Worm (Caenorhabditis elegans) whole organism, L3 larva: Measurements from ENCODE around the gene wee-1.3.

ENCODE experiments used
- R02D3.7 ChIP-seq: fragments of 150-350 bp; optimal IDR thresholded peaks from 2 replicates; lab custom pipeline; 2014; ENCODE audit warnings: missing biosample characterization, missing genetic modification characterization
- ZK546.5 ChIP-seq: sonication (generic microtip); optimal IDR thresholded peaks from 2 replicates; lab custom pipeline; 2017; ENCODE audit warnings: missing biosample characterization, missing genetic modification characterization
- ama-1 ChIP-seq: fragments of 150-350 bp; optimal IDR thresholded peaks from 2 replicates; lab custom pipeline; 2018
- ceh-16 ChIP-seq: sonication (generic microtip); optimal IDR thresholded peaks from 2 replicates; lab custom pipeline; 2017; ENCODE audit warnings: missing biosample characterization, missing genetic modification characterization
- ceh-28 ChIP-seq: fragments of 150-350 bp; optimal IDR thresholded peaks from 2 replicates; lab custom pipeline; 2014; ENCODE audit warnings: missing biosample characterization, missing genetic modification reagents, missing genetic modification characterization
- ceh-82 ChIP-seq: fragments of 150-350 bp; optimal IDR thresholded peaks from 2 replicates; lab custom pipeline; 2014; ENCODE audit warnings: missing biosample characterization, missing genetic modification characterization
- ceh-9 ChIP-seq: sonication (generic microtip); optimal IDR thresholded peaks from 2 replicates; lab custom pipeline; 2018; ENCODE audit warnings: missing biosample characterization, missing genetic modification characterization
- daf-12 ChIP-seq: fragments of 150-350 bp; optimal IDR thresholded peaks from 2 replicates; lab custom pipeline; 2014; ENCODE audit warnings: missing biosample characterization, missing genetic modification reagents, missing genetic modification characterization
- egl-27 ChIP-seq: sonication (generic microtip); optimal IDR thresholded peaks from 4 replicates; lab custom pipeline; 2017; ENCODE audit warnings: missing biosample characterization, missing genetic modification reagents, missing genetic modification characterization
- elt-1 ChIP-seq: fragments of 150-350 bp; optimal IDR thresholded peaks from 2 replicates; lab custom pipeline; 2014; ENCODE audit warnings: missing biosample characterization, missing genetic modification characterization
- elt-2 ChIP-seq: sonication (generic microtip); optimal IDR thresholded peaks from 2 replicates; lab custom pipeline; 2016; ENCODE audit warnings: missing genetic modification reagents, mild to moderate bottlenecking, missing genetic modification characterization, missing compliant biosample characterization
- eor-1 ChIP-seq, 2 experiments: fragments of 150-350 bp; optimal IDR thresholded peaks; 2 replicates each; lab custom pipeline; 2014 to 2018; ENCODE audit warnings: missing biosample characterization in 2 of 2, missing genetic modification characterization in 2 of 2
- fkh-10 ChIP-seq: sonication (generic microtip); optimal IDR thresholded peaks from 2 replicates; lab custom pipeline; 2017; ENCODE audit warnings: missing biosample characterization, missing genetic modification reagents, missing genetic modification characterization
- fkh-2 ChIP-seq: fragments of 150-350 bp; optimal IDR thresholded peaks from 2 replicates; lab custom pipeline; 2014; ENCODE audit warnings: missing biosample characterization, missing genetic modification reagents, missing genetic modification characterization
- fos-1 ChIP-seq: fragments of 150-350 bp; optimal IDR thresholded peaks from 2 replicates; lab custom pipeline; 2014; ENCODE audit warnings: missing biosample characterization, missing genetic modification characterization
- hmg-11 ChIP-seq: sonication (generic microtip); optimal IDR thresholded peaks from 2 replicates; lab custom pipeline; 2016; ENCODE audit warnings: missing genetic modification characterization, missing compliant biosample characterization
- jun-1 ChIP-seq: fragments of 150-350 bp; optimal IDR thresholded peaks from 2 replicates; lab custom pipeline; 2014; ENCODE audit warnings: missing biosample characterization, missing genetic modification reagents, missing genetic modification characterization
- lin-15B ChIP-seq: fragments of 150-350 bp; optimal IDR thresholded peaks from 2 replicates; lab custom pipeline; 2014; ENCODE audit warnings: missing biosample characterization, missing genetic modification characterization
- lin-39 ChIP-seq: fragments of 150-350 bp; optimal IDR thresholded peaks from 2 replicates; lab custom pipeline; 2018; ENCODE audit warnings: missing biosample characterization, missing genetic modification reagents, missing genetic modification characterization
- lsy-12 ChIP-seq: sonication (generic microtip); optimal IDR thresholded peaks from 2 replicates; lab custom pipeline; 2016; ENCODE audit warnings: mild to moderate bottlenecking, missing genetic modification characterization, missing compliant biosample characterization
- mdl-1 ChIP-seq: fragments of 150-350 bp; optimal IDR thresholded peaks from 2 replicates; lab custom pipeline; 2014; ENCODE audit warnings: missing biosample characterization, missing genetic modification characterization
- nfya-1 ChIP-seq: sonication (generic microtip); optimal IDR thresholded peaks from 2 replicates; lab custom pipeline; 2017; ENCODE audit warnings: missing genetic modification characterization, mild to moderate bottlenecking, missing compliant biosample characterization, antibody characterized with exemption, moderate library complexity; ENCODE audit not compliant: insufficient read depth
- nhr-11 ChIP-seq: fragments of 150-350 bp; optimal IDR thresholded peaks from 2 replicates; lab custom pipeline; 2014; ENCODE audit warnings: missing biosample characterization, missing genetic modification characterization
- nhr-23 ChIP-seq: fragments of 150-350 bp; optimal IDR thresholded peaks from 2 replicates; lab custom pipeline; 2014; ENCODE audit warnings: missing biosample characterization, missing genetic modification reagents, missing genetic modification characterization
- nhr-237 ChIP-seq: fragments of 150-350 bp; optimal IDR thresholded peaks from 2 replicates; lab custom pipeline; 2014; ENCODE audit warnings: missing biosample characterization, missing genetic modification characterization
- nhr-25 ChIP-seq: sonication (generic microtip); optimal IDR thresholded peaks from 2 replicates; lab custom pipeline; 2017; ENCODE audit warnings: missing biosample characterization, missing genetic modification characterization
- nhr-28 ChIP-seq: fragments of 150-350 bp; optimal IDR thresholded peaks from 2 replicates; lab custom pipeline; 2014; ENCODE audit warnings: missing biosample characterization, missing genetic modification characterization
- nhr-43 ChIP-seq: sonication (generic microtip); optimal IDR thresholded peaks from 2 replicates; lab custom pipeline; 2016; ENCODE audit warnings: mild to moderate bottlenecking, missing genetic modification characterization, missing compliant biosample characterization; ENCODE audit not compliant: poor library complexity, severe bottlenecking
- nhr-67 ChIP-seq: fragments of 150-350 bp; optimal IDR thresholded peaks from 2 replicates; lab custom pipeline; 2014; ENCODE audit warnings: missing biosample characterization, missing genetic modification characterization
- nhr-76 ChIP-seq: fragments of 150-350 bp; sonication (generic microtip); optimal IDR thresholded peaks from 5 replicates; lab custom pipeline; 2014; ENCODE audit warnings: missing biosample characterization, missing genetic modification characterization
- pha-4 ChIP-seq: fragments of 150-350 bp; optimal IDR thresholded peaks from 2 replicates; lab custom pipeline; 2014; ENCODE audit warnings: missing biosample characterization, missing genetic modification reagents, missing genetic modification characterization
- pqm-1 ChIP-seq: fragments of 150-350 bp; optimal IDR thresholded peaks from 2 replicates; lab custom pipeline; 2017; ENCODE audit warnings: missing biosample characterization, missing genetic modification characterization, inconsistent platforms
- sea-2 ChIP-seq: fragments of 150-350 bp; sonication (generic microtip); optimal IDR thresholded peaks from 4 replicates; lab custom pipeline; 2014; ENCODE audit warnings: missing biosample characterization, missing genetic modification reagents, missing genetic modification characterization
- tbx-2 ChIP-seq: sonication (generic microtip); optimal IDR thresholded peaks from 2 replicates; lab custom pipeline; 2016; ENCODE audit warnings: mild to moderate bottlenecking, missing genetic modification characterization, missing compliant biosample characterization
- unc-39 ChIP-seq: sonication (generic microtip); optimal IDR thresholded peaks from 4 replicates; lab custom pipeline; 2017; ENCODE audit warnings: missing biosample characterization, missing genetic modification characterization
- unc-62 ChIP-seq: fragments of 150-350 bp; sonication (generic microtip); optimal IDR thresholded peaks from 4 replicates; lab custom pipeline; 2014; ENCODE audit warnings: missing biosample characterization, missing genetic modification reagents, missing genetic modification characterization
- zag-1 ChIP-seq: fragments of 150-350 bp; optimal IDR thresholded peaks from 2 replicates; lab custom pipeline; 2014; ENCODE audit warnings: missing biosample characterization, missing genetic modification characterization
- ztf-11 ChIP-seq: fragments of 150-350 bp; optimal IDR thresholded peaks from 2 replicates; lab custom pipeline; 2014; ENCODE audit warnings: missing biosample characterization, missing genetic modification characterization

wee-1.3 gene

ce11 chrII:9671308-9671707 lies 45.0 kb downstream of the wee-1.3 start, which contains the start of gene ZK1320.7:
Gene ZK1320.7 (plus strand): TSS chrII:9671608.
- no peak for TF ChIP-seq fos-1 (tag; lab: Kevin White, UChicago)
- TF ChIP-seq nfya-1 (tag; lab: Kevin White, UChicago), result no peak
- no peak for TF ChIP-seq ztf-11 (tag; lab: Kevin White, UChicago)
- TF ChIP-seq egl-27, result no peak
- no peak for TF ChIP-seq zag-1 (tag; lab: Kevin White, UChicago)
- TF ChIP-seq tbx-2, result no peak
- TF ChIP-seq ceh-82, result no peak
- TF ChIP-seq jun-1 (tag; lab: Kevin White, UChicago), result no peak
- TF ChIP-seq unc-39, result no peak
- TF ChIP-seq nhr-67, result no peak
- no peak for TF ChIP-seq nhr-28
- TF ChIP-seq fkh-2 (tag; lab: Kevin White, UChicago), result no peak
- TF ChIP-seq fkh-10, result no peak
- TF ChIP-seq lin-39 (tag; lab: Kevin White, UChicago), result no peak
- TF ChIP-seq pha-4 (tag; lab: Kevin White, UChicago), result no peak
- no peak for TF ChIP-seq nhr-43 (tag; lab: Kevin White, UChicago)
- TF ChIP-seq elt-2 (tag; lab: Kevin White, UChicago), result no peak
- no peak for TF ChIP-seq ceh-9 (tag; lab: Kevin White, UChicago)
- TF ChIP-seq sea-2, result no peak
- TF ChIP-seq nhr-11 (tag; lab: Kevin White, UChicago), result no peak

- TF ChIP-seq nhr-23 (tag; lab: Kevin White, UChicago) (peak; percentile 57), jun-1 (tag; lab: Kevin White, UChicago) (no peak), elt-2 (tag; lab: Kevin White, UChicago) (peak; percentile 12), fkh-2 (tag; lab: Kevin White, UChicago) (no peak), daf-12 (tag; lab: Kevin White, UChicago) (no peak), ceh-16 (tag; lab: Kevin White, UChicago) (no peak), mdl-1 (tag; lab: Kevin White, UChicago) (no peak), nhr-76 (tag; lab: Kevin White, UChicago) (no peak), elt-1 (tag; lab: Kevin White, UChicago) (no peak), ZK546.5 (tag; lab: Kevin White, UChicago) (no peak), pqm-1 (no peak), sea-2 (no peak), nhr-67 (no peak), nhr-237 (tag; lab: Kevin White, UChicago) (no peak), ama-1 (no peak), ztf-11 (tag; lab: Kevin White, UChicago) (no peak), nfya-1 (tag; lab: Kevin White, UChicago) (no peak), pha-4 (tag; lab: Kevin White, UChicago) (peak; percentile 84), tbx-2 (no peak), lsy-12 (tag; lab: Kevin White, UChicago) (no peak), eor-1 (tag; optimal IDR thresholded peaks at IDR 0.05; lab: Kevin White, UChicago) (no peak), ceh-28 (tag; lab: Kevin White, UChicago) (no peak), nhr-25 (tag; lab: Kevin White, UChicago) (peak; percentile 6), lin-15B (tag; lab: Kevin White, UChicago) (peak; percentile 47), fos-1 (tag; lab: Kevin White, UChicago) (no peak), hmg-11 (peak; percentile 55), ceh-82 (no peak), unc-39 (no peak), unc-62 (GFP tag; lab: Kevin White, UChicago) (no peak), lin-39 (tag; lab: Kevin White, UChicago) (peak; percentile 7), R02D3.7 (tag; lab: Kevin White, UChicago) (peak; percentile 92), zag-1 (tag; lab: Kevin White, UChicago) (no peak)
Observed at ce11 chrII:9668959-9669358, 47.3 kb downstream of the wee-1.3 start, which contains the start of gene taf-8. Gene taf-8 (plus strand): TSS chrII:9669318.

ce11 chrII:9667382-9667781 lies 48.9 kb downstream of the wee-1.3 start, which contains the start of gene ZK1320.11:
Gene ZK1320.11 (plus strand): TSS chrII:9667624.
- peak; percentile 34 for TF ChIP-seq nfya-1 (tag; lab: Kevin White, UChicago)
- no peak for TF ChIP-seq ama-1
- TF ChIP-seq pha-4 (tag; lab: Kevin White, UChicago), result peak; percentile 19
- TF ChIP-seq, all 47 proteins: peak for 2
